Worm (Caenorhabditis elegans): Measurements from ENCODE around the gene ttr-12.

DNA sequence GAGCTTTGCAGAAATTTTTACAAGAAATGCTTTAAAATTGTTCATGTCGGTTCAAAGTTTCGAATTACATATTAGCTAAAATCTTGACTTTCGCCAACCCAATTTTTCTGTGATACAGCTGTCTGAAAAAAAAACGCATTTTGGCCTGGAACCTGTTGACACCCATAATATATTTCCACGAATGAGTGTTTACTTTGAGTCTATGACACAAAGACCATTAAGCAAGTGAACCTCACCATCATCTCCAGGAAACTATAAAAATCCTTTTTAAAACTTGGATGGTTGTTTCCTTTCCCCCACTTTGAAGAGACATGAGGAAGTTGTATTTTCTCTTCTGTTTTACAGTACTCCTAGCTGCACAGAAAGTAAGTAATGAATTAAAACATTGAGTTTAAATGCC, 34.3 kb downstream of the ttr-12 start, which contains the start of gene clec-263:
- no peak for TF ChIP-seq sem-4 (tag; optimal IDR thresholded peaks at IDR 0.05)
- no peak for TF ChIP-seq nhr-12 (tag; optimal IDR thresholded peaks at IDR 0.05)
- no peak for TF ChIP-seq egl-27 (tag; optimal IDR thresholded peaks at IDR 0.05)

Measured in whole organism, L2 larva.